Worm (Caenorhabditis elegans): ENCODE measurements around the gene sri-26.

The sri-26 gene

ce11 chrV:15216705-15217104 is 1.4 kb downstream of the sri-26 start, which contains the start of gene sri-25:
Gene sri-25, plus strand, starts transcription at chrV:15217005.
- TF ChIP-seq elt-2 (tag; optimal IDR thresholded peaks at IDR 0.05) (no peak), jun-1 (tag; optimal IDR thresholded peaks at IDR 0.05) (no peak), ztf-11 (tag; optimal IDR thresholded peaks at IDR 0.05) (no peak), zag-1 (tag; optimal IDR thresholded peaks at IDR 0.05) (no peak), fkh-2 (tag; optimal IDR thresholded peaks at IDR 0.05) (no peak), ceh-16 (tag; optimal IDR thresholded peaks at IDR 0.05) (no peak), nhr-67 (tag; optimal IDR thresholded peaks at IDR 0.05) (no peak), unc-39 (tag; optimal IDR thresholded peaks at IDR 0.05) (no peak), hmg-11 (tag; optimal IDR thresholded peaks at IDR 0.05) (no peak), lsy-12 (tag; optimal IDR thresholded peaks at IDR 0.05) (no peak), nhr-23 (tag; optimal IDR thresholded peaks at IDR 0.05) (no peak), mml-1 (tag; optimal IDR thresholded peaks at IDR 0.05) (no peak), nhr-237 (tag; optimal IDR thresholded peaks at IDR 0.05) (no peak), ceh-9 (tag; optimal IDR thresholded peaks at IDR 0.05) (no peak), elt-1 (tag; optimal IDR thresholded peaks at IDR 0.05) (no peak)

DNA sequence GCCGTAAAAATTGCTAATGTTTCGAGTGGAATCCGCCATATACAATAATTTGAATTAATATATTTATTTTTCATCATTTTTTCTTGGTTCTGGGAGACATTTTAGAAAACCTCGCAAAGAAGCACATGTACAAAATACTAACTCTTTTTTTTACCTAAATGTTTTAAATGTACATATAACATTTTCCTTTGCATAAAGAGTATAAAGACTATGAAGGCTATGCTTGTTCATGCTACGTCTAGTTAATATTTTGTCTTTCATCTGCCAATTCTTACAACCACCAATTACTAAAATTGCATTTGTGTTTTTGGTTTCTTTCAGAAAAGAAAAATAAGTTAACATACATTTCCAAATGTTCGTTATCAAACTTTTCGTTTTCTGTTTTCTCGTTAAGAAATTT is 6.1 kb downstream of the sri-26 start, which contains the start of gene irld-25:
irld-25 (plus strand) TSS at position 301 of the 400 bp plus-strand sequence.
- no peak for TF ChIP-seq elt-1 (tag; optimal IDR thresholded peaks at IDR 0.05)
- TF ChIP-seq R02D3.7 (tag; optimal IDR thresholded peaks at IDR 0.05) = no peak
- TF ChIP-seq fos-1 (tag; optimal IDR thresholded peaks at IDR 0.05) = no peak

- TF ChIP-seq aly-2 (tag; optimal IDR thresholded peaks at IDR 0.05) = no peak
- no peak for TF ChIP-seq egl-27 (tag; optimal IDR thresholded peaks at IDR 0.05)
Measured at ce11 chrV:15223668-15224067, 8.4 kb downstream of the sri-26 start, which contains the start of gene srw-24. Gene srw-24, plus strand, starts transcription at chrV:15223968.

DNA sequence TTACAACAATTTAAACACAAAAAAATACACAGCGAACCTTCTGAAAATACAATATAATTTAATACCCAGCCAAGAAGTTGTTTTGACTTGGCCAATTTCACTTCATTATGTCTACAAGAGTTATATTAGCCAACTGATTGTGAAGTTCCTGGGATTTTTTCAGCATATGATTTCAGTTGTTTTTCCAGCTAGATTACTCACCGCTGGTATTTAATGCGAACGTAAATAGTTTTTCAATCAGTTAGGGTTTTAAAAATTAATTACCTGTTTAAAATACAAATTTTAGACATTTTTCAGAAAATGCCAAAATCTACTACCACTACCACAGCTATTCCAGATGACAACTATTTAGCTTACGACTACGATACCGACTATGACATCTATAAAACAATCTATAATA is 10.4 kb downstream of the sri-26 start, which contains the start of gene srw-14:
srw-14 (plus strand) TSS at position 301 of the 400 bp plus-strand sequence.
- TF ChIP-seq hmg-11 (tag; optimal IDR thresholded peaks at IDR 0.05) (no peak), nhr-67 (tag; optimal IDR thresholded peaks at IDR 0.05) (no peak), ceh-9 (tag; optimal IDR thresholded peaks at IDR 0.05) (no peak), nhr-28 (tag; optimal IDR thresholded peaks at IDR 0.05) (no peak), elt-1 (tag; optimal IDR thresholded peaks at IDR 0.05) (no peak), sea-2 (GFP tag; optimal IDR thresholded peaks at IDR 0.05) (no peak), elt-2 (tag; optimal IDR thresholded peaks at IDR 0.05) (no peak), nhr-23 (tag; optimal IDR thresholded peaks at IDR 0.05) (no peak), snpc-4 (tag; optimal IDR thresholded peaks at IDR 0.05) (no peak), pqm-1 (tag; optimal IDR thresholded peaks at IDR 0.05) (no peak)

- TF ChIP-seq elt-2 (tag; optimal IDR thresholded peaks at IDR 0.05) = peak; percentile 56
- no peak for TF ChIP-seq ceh-16 (tag; optimal IDR thresholded peaks at IDR 0.05)
Measured at ce11 chrV:15226206-15226605, 10.9 kb downstream of the sri-26 start.

ce11 chrV:15230243-15230642 is 15.0 kb downstream of the sri-26 start, which contains the start of gene srw-15:
Gene srw-15, plus strand, starts transcription at chrV:15230543.
- TF ChIP-seq aly-2 (tag; optimal IDR thresholded peaks at IDR 0.05) (no peak), lin-39 (tag; optimal IDR thresholded peaks at IDR 0.05) (no peak), nhr-237 (tag; optimal IDR thresholded peaks at IDR 0.05) (no peak), nhr-43 (tag; optimal IDR thresholded peaks at IDR 0.05; ENCODE audit: poor library complexity, severe bottlenecking) (no peak), daf-12 (tag; optimal IDR thresholded peaks at IDR 0.05) (no peak), ceh-16 (tag; optimal IDR thresholded peaks at IDR 0.05) (no peak), nhr-25 (tag; optimal IDR thresholded peaks at IDR 0.05) (no peak), nhr-12 (tag; optimal IDR thresholded peaks at IDR 0.05) (no peak), nhr-11 (tag; optimal IDR thresholded peaks at IDR 0.05) (no peak), nhr-77 (tag; optimal IDR thresholded peaks at IDR 0.05) (no peak), unc-39 (tag; optimal IDR thresholded peaks at IDR 0.05) (no peak), elt-2 (tag; optimal IDR thresholded peaks at IDR 0.05) (no peak), ztf-4 (tag; optimal IDR thresholded peaks at IDR 0.05) (no peak), nhr-23 (tag; optimal IDR thresholded peaks at IDR 0.05) (no peak), lin-15B (tag; optimal IDR thresholded peaks at IDR 0.05) (no peak), ztf-11 (tag; optimal IDR thresholded peaks at IDR 0.05) (no peak), fkh-2 (tag; optimal IDR thresholded peaks at IDR 0.05) (no peak)

Measured in whole organism, L3 larva.